Worm (Caenorhabditis elegans): ENCODE measurements around the gene ceh-84.
"Not testable (repeated sequence)": the region's sequence is repeated elsewhere in the genome, so short reads cannot be mapped to it uniquely, and the experiment has no call there.

The ceh-84 gene

DNA sequence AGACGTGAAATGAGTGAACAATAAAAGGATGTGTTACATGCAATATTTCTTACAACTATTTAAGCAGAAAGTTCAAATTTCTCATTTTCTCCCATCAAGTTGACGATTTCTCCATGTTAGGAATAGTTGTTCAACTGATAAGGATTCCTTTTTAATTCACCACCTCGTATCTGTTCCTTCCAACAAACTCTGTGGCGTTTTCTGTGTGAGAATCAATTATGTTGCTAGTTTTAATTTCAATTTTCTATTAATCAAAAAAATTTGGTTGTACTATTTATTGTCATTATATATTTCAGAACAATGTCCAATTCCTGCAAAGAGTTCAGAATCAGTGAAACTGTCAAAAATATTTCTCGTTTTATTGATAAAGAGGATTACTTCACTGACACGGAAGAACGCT, 11.6 kb downstream of the ceh-84 start, which contains the start of gene math-44:
Gene math-44, plus strand, starts transcription at position 301 of the 400 bp plus-strand sequence.
- TF ChIP-seq unc-62 (GFP tag; optimal IDR thresholded peaks at IDR 0.05): no peak
- peak; percentile 22 for TF ChIP-seq elt-2 (tag; optimal IDR thresholded peaks at IDR 0.05)

DNA sequence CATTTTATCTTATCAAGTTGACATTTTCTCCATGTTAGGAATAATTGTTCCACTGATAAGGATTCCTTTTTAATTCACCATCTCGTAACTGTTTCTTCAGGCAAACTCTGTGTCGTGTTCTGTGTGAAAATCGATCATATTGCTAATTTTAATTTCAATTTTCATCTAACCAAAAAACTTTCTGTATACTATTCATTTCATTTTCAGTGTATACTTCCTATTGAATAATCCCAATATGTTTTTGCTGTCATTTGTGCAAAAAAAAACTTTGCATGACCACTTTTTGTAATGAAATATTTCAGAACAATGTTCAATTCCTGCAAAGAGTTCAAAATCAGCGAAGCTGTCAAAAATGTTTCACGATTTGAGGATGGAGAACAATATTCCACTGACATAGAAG, 13.6 kb downstream of the ceh-84 start, which contains the start of gene Y16E11A.4:
Gene Y16E11A.4, plus strand, starts transcription at position 301 of the 400 bp plus-strand sequence.
- TF ChIP-seq elt-2 (tag; optimal IDR thresholded peaks at IDR 0.05) (peak; percentile 26), nhr-28 (tag; optimal IDR thresholded peaks at IDR 0.05) (no peak)

ce11 chrII:1955568-1955967, 45.1 kb downstream of the ceh-84 start, which contains the start of gene math-49:
Gene math-49, minus strand, starts transcription at chrII:1955668.
- not testable (repeated sequence) for TF ChIP-seq unc-62 (GFP tag; optimal IDR thresholded peaks at IDR 0.05); pha-4 (tag; optimal IDR thresholded peaks at IDR 0.05); R02D3.7 (tag; optimal IDR thresholded peaks at IDR 0.05)

Data from whole organism, L3 larva.